Worm (Caenorhabditis elegans): ENCODE results near the gene sar-1.

DNA sequence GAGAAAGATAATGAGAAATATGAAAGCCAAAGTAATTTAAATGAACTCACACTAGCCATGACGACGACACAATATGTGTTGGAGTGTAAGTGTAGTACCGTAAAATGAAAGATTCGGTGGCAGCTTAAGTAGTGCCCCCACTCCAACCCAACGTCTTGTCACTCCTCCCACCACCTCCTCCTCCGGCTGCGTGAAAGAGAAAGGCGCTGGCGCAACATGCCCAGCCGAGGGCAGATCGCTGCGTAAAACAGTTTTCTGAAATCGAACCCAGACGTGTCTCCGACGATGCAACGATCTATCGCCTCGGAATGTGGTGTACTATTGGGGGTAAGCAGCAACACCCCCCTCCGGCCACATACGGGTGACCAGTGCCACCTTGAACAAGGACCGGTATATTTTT, 3.9 kb upstream of the sar-1 start, which contains the start of gene ZK180.5:
- TF ChIP-seq ref-1 (GFP tag; conservative IDR thresholded peaks at IDR 0.05) (no peak), klf-2 (GFP tag; conservative IDR thresholded peaks at IDR 0.05) (no peak), T22C8.4 (GFP tag; IDR thresholded peaks at IDR 0.05) (no peak), cog-1 (tag; optimal IDR thresholded peaks at IDR 0.05) (no peak), med-1 (GFP tag; optimal IDR thresholded peaks at IDR 0.05; ENCODE audit: insufficient read depth) (no peak), flt-1 (GFP tag; IDR thresholded peaks at IDR 0.05) (no peak), ztf-23 (GFP tag; IDR thresholded peaks at IDR 0.05) (no peak), tab-1 (GFP tag; IDR thresholded peaks at IDR 0.05) (no peak), ztf-29 (GFP tag; IDR thresholded peaks at IDR 0.05) (no peak)
